Fruit fly (Drosophila melanogaster) whole organism, embryonic: ENCODE data around the gene CG12009.

Experiments
- BEAF-32 ChIP-seq: fragments of 200-800 bp; sonication (Bioruptor generic); optimal IDR thresholded peaks from 3 replicates; lab custom pipeline; 2017; ENCODE audit warnings: missing biosample characterization, missing genetic modification characterization, mild to moderate bottlenecking, moderate library complexity, missing genetic modification reagents
- CG10267 ChIP-seq: fragments of 200-800 bp; sonication (Bioruptor generic); optimal IDR thresholded peaks from 2 replicates; lab custom pipeline; 2018; ENCODE audit warnings: missing biosample characterization, mild to moderate bottlenecking, missing genetic modification characterization, moderate library complexity
- CG10366 ChIP-seq: fragments of 200-800 bp; sonication (Bioruptor generic); IDR thresholded peaks from 2 replicates; pipeline ENCODE4 v1.3.6; 2022; ENCODE audit warnings: missing biosample characterization, missing genetic modification characterization
- CG11456 ChIP-seq: fragments of 200-800 bp; sonication (Bioruptor generic); IDR thresholded peaks from 3 replicates; pipeline ENCODE4 v1.3.6; 2022; ENCODE audit warnings: missing biosample characterization, missing genetic modification characterization
- CG13296 ChIP-seq: fragments of 200-800 bp; sonication (Bioruptor generic); optimal IDR thresholded peaks from 3 replicates; lab custom pipeline; 2018; ENCODE audit warnings: missing biosample characterization, mild to moderate bottlenecking, missing genetic modification characterization
- CG13775 ChIP-seq: fragments of 200-800 bp; sonication (Bioruptor generic); optimal IDR thresholded peaks from 3 replicates; lab custom pipeline; 2017; ENCODE audit warnings: missing biosample characterization, mild to moderate bottlenecking, missing genetic modification characterization
- CG14710 ChIP-seq: fragments of 200-800 bp; sonication (Bioruptor generic); optimal IDR thresholded peaks from 3 replicates; lab custom pipeline; 2019; ENCODE audit warnings: missing biosample characterization, mild to moderate bottlenecking, missing genetic modification characterization, moderate library complexity
- CG15011 ChIP-seq: fragments of 200-800 bp; sonication (Bioruptor generic); optimal IDR thresholded peaks from 3 replicates; lab custom pipeline; 2018; ENCODE audit warnings: missing biosample characterization, mild to moderate bottlenecking, missing genetic modification characterization
- CG1647 ChIP-seq: fragments of 200-800 bp; sonication (Bioruptor generic); optimal IDR thresholded peaks from 3 replicates; lab custom pipeline; 2016; ENCODE audit warnings: missing biosample characterization, missing genetic modification characterization
- CG17359 ChIP-seq: fragments of 200-800 bp; sonication (Bioruptor generic); optimal IDR thresholded peaks from 3 replicates; lab custom pipeline; 2018; ENCODE audit warnings: missing biosample characterization, mild to moderate bottlenecking, missing genetic modification characterization, moderate library complexity
- CG17385 ChIP-seq: fragments of 200-800 bp; sonication (Bioruptor generic); optimal IDR thresholded peaks from 3 replicates; lab custom pipeline; 2018; ENCODE audit warnings: missing biosample characterization, mild to moderate bottlenecking, missing genetic modification characterization
- CG18619 ChIP-seq: fragments of 200-800 bp; sonication (Bioruptor generic); optimal IDR thresholded peaks from 3 replicates; lab custom pipeline; 2017; ENCODE audit warnings: missing biosample characterization, mild to moderate bottlenecking, missing genetic modification characterization
- CG2199 ChIP-seq: fragments of 200-800 bp; sonication (Bioruptor generic); IDR thresholded peaks from 3 replicates; pipeline ENCODE4 v1.3.6; 2022; ENCODE audit warnings: missing biosample characterization, missing genetic modification characterization
- CG3163 ChIP-seq: fragments of 200-800 bp; sonication (Bioruptor generic); optimal IDR thresholded peaks from 3 replicates; lab custom pipeline; 2016; ENCODE audit warnings: missing biosample characterization, missing genetic modification characterization
- CG34422 ChIP-seq: fragments of 200-800 bp; sonication (Bioruptor generic); IDR thresholded peaks from 3 replicates; pipeline ENCODE4 v1.3.6; 2022; ENCODE audit warnings: missing biosample characterization, missing genetic modification characterization
- CG4707 ChIP-seq: fragments of 200-800 bp; sonication (Bioruptor generic); optimal IDR thresholded peaks from 2 replicates; lab custom pipeline; 2018; ENCODE audit warnings: missing biosample characterization, mild to moderate bottlenecking, missing genetic modification characterization, moderate library complexity
- CG5953 ChIP-seq: fragments of 200-800 bp; sonication (Bioruptor generic); IDR thresholded peaks from 2 replicates; pipeline ENCODE4 v1.3.6; 2022; ENCODE audit warnings: missing biosample characterization, missing genetic modification characterization
- CG7556 ChIP-seq: fragments of 200-800 bp; sonication (Bioruptor generic); optimal IDR thresholded peaks from 2 replicates; lab custom pipeline; 2017; ENCODE audit warnings: missing biosample characterization, mild to moderate bottlenecking, missing genetic modification characterization
- CG8290 ChIP-seq, 3 experiments: fragments of 200-800 bp; sonication (Bioruptor generic); optimal IDR thresholded peaks; 2 replicates each; lab custom pipeline; 2016 to 2019; ENCODE audit warnings: missing biosample characterization in 3 of 3, missing genetic modification characterization in 3 of 3, mild to moderate bottlenecking in 2 of 3, moderate library complexity in 1 of 3
- CG9876 ChIP-seq: fragments of 200-800 bp; sonication (Bioruptor generic); optimal IDR thresholded peaks from 2 replicates; lab custom pipeline; 2016; ENCODE audit warnings: missing biosample characterization, missing genetic modification characterization
- CHES-1-like ChIP-seq: fragments of 200-800 bp; sonication (Bioruptor generic); optimal IDR thresholded peaks from 2 replicates; lab custom pipeline; 2016; ENCODE audit warnings: missing biosample characterization, missing genetic modification characterization
- D ChIP-seq, 2 experiments: fragments of 200-800 bp in 1 of 2; fragments of >200 bp in 1 of 2; sonication (Bioruptor generic) in 1 of 2; optimal IDR thresholded peaks; 2 replicates in 1 of 2; 3 replicates in 1 of 2; lab custom pipeline; 2017; ENCODE audit warnings: mild to moderate bottlenecking in 1 of 2, missing biosample characterization in 1 of 2, missing genetic modification characterization in 1 of 2, missing genetic modification reagents in 1 of 2
- Dek ChIP-seq: fragments of 200-800 bp; sonication (Bioruptor generic); optimal IDR thresholded peaks from 3 replicates; lab custom pipeline; 2019; ENCODE audit warnings: missing biosample characterization, mild to moderate bottlenecking, missing genetic modification characterization, moderate library complexity
- Dp ChIP-seq: fragments of 200-800 bp; sonication (Bioruptor generic); optimal IDR thresholded peaks from 2 replicates; lab custom pipeline; 2018; ENCODE audit warnings: missing biosample characterization, mild to moderate bottlenecking, missing genetic modification characterization, moderate library complexity
- E2f1 ChIP-seq: fragments of 200-800 bp; sonication (Bioruptor generic); IDR thresholded peaks from 2 replicates; pipeline ENCODE4 v1.3.6; 2022; ENCODE audit warnings: missing biosample characterization, missing genetic modification characterization
- Lhr ChIP-seq: fragments of 200-800 bp; sonication (Bioruptor generic); optimal IDR thresholded peaks from 3 replicates; lab custom pipeline; 2017; ENCODE audit warnings: mild to moderate bottlenecking, missing biosample characterization, missing genetic modification reagents, missing genetic modification characterization
- MTF-1 ChIP-seq: fragments of 200-800 bp; sonication (Bioruptor generic); optimal IDR thresholded peaks from 2 replicates; lab custom pipeline; 2018; ENCODE audit warnings: missing biosample characterization, mild to moderate bottlenecking, missing genetic modification characterization, borderline replicate concordance
- Ssrp ChIP-seq: fragments of 200-800 bp; sonication (Bioruptor generic); optimal IDR thresholded peaks from 2 replicates; lab custom pipeline; 2018; ENCODE audit warnings: missing biosample characterization, mild to moderate bottlenecking, missing genetic modification characterization, moderate library complexity
- TFAM ChIP-seq: fragments of 200-800 bp; sonication (Bioruptor generic); optimal IDR thresholded peaks from 2 replicates; lab custom pipeline; 2017; ENCODE audit warnings: missing biosample characterization, missing genetic modification characterization, inconsistent platforms
- Xrp1 ChIP-seq: fragments of 200-800 bp; sonication (Bioruptor generic); IDR thresholded peaks from 2 replicates; pipeline ENCODE4 v1.3.6; 2022; ENCODE audit warnings: missing biosample characterization, missing genetic modification characterization
- ab ChIP-seq: fragments of 200-800 bp; sonication (Bioruptor generic); optimal IDR thresholded peaks from 2 replicates; lab custom pipeline; 2016; ENCODE audit warnings: missing biosample characterization, missing genetic modification characterization
- az2 ChIP-seq: fragments of 200-800 bp; sonication (Bioruptor generic); optimal IDR thresholded peaks from 3 replicates; lab custom pipeline; 2016; ENCODE audit warnings: missing biosample characterization, missing genetic modification characterization
- ci ChIP-seq: fragments of 200-800 bp; sonication (Bioruptor generic); IDR thresholded peaks from 3 replicates; pipeline ENCODE4 v1.3.6; 2022; ENCODE audit warnings: missing biosample characterization, missing genetic modification characterization
- fd64A ChIP-seq: fragments of 200-800 bp; sonication (Bioruptor generic); optimal IDR thresholded peaks from 3 replicates; lab custom pipeline; 2018; ENCODE audit warnings: missing biosample characterization, mild to moderate bottlenecking, missing genetic modification characterization
- ken ChIP-seq: fragments of 200-800 bp; sonication (Bioruptor generic); IDR thresholded peaks from 3 replicates; pipeline ENCODE4 v1.3.6; 2022; ENCODE audit warnings: missing biosample characterization, missing genetic modification characterization
- luna ChIP-seq: fragments of 200-800 bp; sonication (Bioruptor generic); optimal IDR thresholded peaks from 2 replicates; lab custom pipeline; 2016; ENCODE audit warnings: missing biosample characterization, missing genetic modification characterization
- maf-S ChIP-seq: fragments of 200-800 bp; sonication (Bioruptor generic); optimal IDR thresholded peaks from 2 replicates; lab custom pipeline; 2016; ENCODE audit warnings: missing biosample characterization, missing genetic modification characterization
- phol ChIP-seq: fragments of 200-800 bp; sonication (Bioruptor generic); optimal IDR thresholded peaks from 3 replicates; lab custom pipeline; 2018; ENCODE audit warnings: missing biosample characterization, mild to moderate bottlenecking, missing genetic modification characterization, moderate library complexity
- pnt ChIP-seq: fragments of 200-800 bp; sonication (Bioruptor generic); optimal IDR thresholded peaks from 3 replicates; lab custom pipeline; 2016; ENCODE audit warnings: missing biosample characterization, missing genetic modification characterization
- prd ChIP-seq, 3 experiments: fragments of >200 bp in 2 of 3; fragments of 200-800 bp in 1 of 3; sonication (Bioruptor generic) in 1 of 3; optimal IDR thresholded peaks in 2 of 3; IDR thresholded peaks in 1 of 3; 2 replicates in 2 of 3; 3 replicates in 1 of 3; pipeline versions ENCODE4 v1.3.6 to Lab custom; 2017 to 2022; ENCODE audit warnings: missing biosample characterization in 1 of 3, missing genetic modification characterization in 1 of 3
- ranshi ChIP-seq: fragments of 200-800 bp; sonication (Bioruptor generic); IDR thresholded peaks from 2 replicates; pipeline ENCODE4 v1.3.6; 2022; ENCODE audit warnings: missing biosample characterization, missing genetic modification characterization
- tgo ChIP-seq: fragments of 200-800 bp; sonication (Bioruptor generic); IDR thresholded peaks from 3 replicates; pipeline ENCODE4 v1.3.6; 2022; ENCODE audit warnings: missing biosample characterization, missing genetic modification characterization
- tll ChIP-seq, 2 experiments: fragments of 200-800 bp in 1 of 2; fragments of >200 bp in 1 of 2; sonication (Bioruptor generic) in 1 of 2; optimal IDR thresholded peaks; 2 replicates each; lab custom pipeline; 2017 to 2019; ENCODE audit warnings: missing biosample characterization in 2 of 2, missing genetic modification characterization in 2 of 2, mild to moderate bottlenecking in 1 of 2, moderate library complexity in 1 of 2
- twi ChIP-seq: fragments of 200-800 bp; optimal IDR thresholded peaks from 2 replicates; lab custom pipeline; 2019; ENCODE audit warnings: missing biosample characterization, mild to moderate bottlenecking, missing genetic modification characterization, moderate library complexity
- wdn ChIP-seq: fragments of 200-800 bp; sonication (Bioruptor generic); IDR thresholded peaks from 2 replicates; pipeline ENCODE4 v1.3.6; 2022; ENCODE audit warnings: missing biosample characterization, missing genetic modification characterization
- zen ChIP-seq: fragments of 200-800 bp; sonication (Bioruptor generic); optimal IDR thresholded peaks from 3 replicates; lab custom pipeline; 2018; ENCODE audit warnings: missing biosample characterization, mild to moderate bottlenecking, missing genetic modification characterization, moderate library complexity

CG12009 gene

DNA sequence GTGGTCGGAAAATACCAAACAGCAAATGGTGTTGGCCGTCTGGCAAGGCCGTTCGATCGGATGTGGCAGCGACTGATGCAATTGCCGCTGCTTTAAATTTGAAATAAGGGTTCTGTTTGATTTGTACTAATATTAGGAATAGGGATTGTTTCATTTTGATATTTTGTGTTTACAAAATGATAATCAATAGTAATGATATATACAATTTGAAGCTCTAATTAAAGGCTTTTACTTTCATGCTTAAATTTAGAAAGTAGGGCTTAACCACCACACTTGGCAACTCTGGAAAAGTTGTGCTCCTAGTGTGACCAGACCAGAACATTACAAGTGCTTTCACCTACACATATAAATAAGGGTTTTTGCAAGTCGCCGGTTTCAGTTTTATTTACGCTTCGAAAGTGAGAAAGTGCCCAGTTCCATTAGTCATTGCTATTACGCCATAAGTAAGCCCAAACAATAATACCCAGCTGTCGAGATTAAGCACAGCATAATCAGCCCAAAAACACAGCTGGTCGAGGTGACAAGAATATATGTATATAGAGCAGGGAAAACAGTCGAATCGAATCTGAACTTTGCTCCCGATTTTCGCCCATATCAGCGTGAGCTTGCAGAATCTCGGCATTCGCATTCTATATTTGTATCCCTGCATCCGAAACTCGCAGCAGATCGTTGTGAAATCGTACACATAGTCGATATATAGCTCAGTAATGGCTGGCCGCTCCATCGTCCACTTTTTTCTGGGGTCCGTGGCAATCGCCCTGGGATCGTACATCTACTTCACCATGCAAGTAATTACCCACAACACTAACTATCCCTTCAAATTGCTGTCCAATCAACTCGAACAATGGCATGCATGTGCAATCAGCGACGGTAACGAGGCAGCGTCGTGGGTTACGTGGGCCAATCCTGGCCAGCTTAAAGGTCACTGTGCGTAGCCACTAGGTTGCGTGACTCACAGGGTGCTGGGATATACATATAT is 35.0 kb downstream of the CG12009 start, which contains the start of gene Gtpx (continued):
- TF ChIP-seq CG9876 (GFP tag; lab: Kevin White, UChicago): no peak
- no peak for TF ChIP-seq TFAM (GFP tag; lab: Kevin White, UChicago)
- no peak for TF ChIP-seq CG11456 (GFP tag; lab: Robert Waterston, UW)
- no peak for TF ChIP-seq D (optimal IDR thresholded peaks at IDR 0.05; lab: Kevin White, UChicago)
- TF ChIP-seq D (GFP tag; optimal IDR thresholded peaks at IDR 0.05; lab: Kevin White, UChicago): no peak
- TF ChIP-seq CG34422: 0 out of 3 replicates have a peak, but pooled peaks have one; percentile 20
- no peak for TF ChIP-seq CG1647 (GFP tag; lab: Kevin White, UChicago)
- TF ChIP-seq Dp: peak; percentile 80
- TF ChIP-seq zen (tag; lab: Kevin White, UChicago): peak; percentile 3
- peak; percentile 21; the same call in 1 of the 3 replicates for TF ChIP-seq ci (GFP tag; lab: Robert Waterston, UW)
- TF ChIP-seq phol (tag; lab: Kevin White, UChicago): peak; percentile 57
- no peak for TF ChIP-seq CG4707 (GFP tag; lab: Kevin White, UChicago)
- TF ChIP-seq CG5953 (GFP tag; lab: Robert Waterston, UW): no peak
- TF ChIP-seq Xrp1 (GFP tag; lab: Robert Waterston, UW): peak; percentile 33; the same call in 1 of the 2 replicates
- TF ChIP-seq ken (GFP tag; lab: Robert Waterston, UW): 0 out of 3 replicates have a peak, but pooled peaks have one; percentile 4
- TF ChIP-seq pnt (GFP tag; lab: Kevin White, UChicago): peak; percentile 22
- peak; percentile 30 for TF ChIP-seq az2
- peak; percentile 49 for TF ChIP-seq CG17385 (GFP tag; lab: Kevin White, UChicago)
- no peak for TF ChIP-seq CG2199
- no peak for TF ChIP-seq prd (optimal IDR thresholded peaks at IDR 0.05; lab: Kevin White, UChicago)
- peak; percentile 50; the same call in 1 of the 3 replicates for TF ChIP-seq prd (GFP tag; IDR thresholded peaks at IDR 0.05; lab: Robert Waterston, UW)
- TF ChIP-seq CG10267 (tag; lab: Kevin White, UChicago): peak; percentile 53
- no peak for TF ChIP-seq ranshi
- TF ChIP-seq ab (GFP tag; lab: Kevin White, UChicago): peak; percentile 6
- no peak for TF ChIP-seq tgo (GFP tag; lab: Robert Waterston, UW)
- peak; percentile 14 for TF ChIP-seq Ssrp (tag; lab: Kevin White, UChicago)
- peak; percentile 83 for TF ChIP-seq Lhr (GFP tag; lab: Kevin White, UChicago)
- TF ChIP-seq Dek (tag; lab: Kevin White, UChicago): peak; percentile 37
- TF ChIP-seq CG17359 (tag; lab: Kevin White, UChicago): peak; percentile 9
- no peak for TF ChIP-seq fd64A (GFP tag; lab: Kevin White, UChicago)
- TF ChIP-seq CG15011 (GFP tag; lab: Kevin White, UChicago): no peak
- peak in 1 of 2 experiments; percentile 8 for TF ChIP-seq tll (GFP tag; optimal IDR thresholded peaks at IDR 0.05; lab: Kevin White, UChicago)
- peak; percentile 23 for TF ChIP-seq twi (tag; lab: Kevin White, UChicago)
- TF ChIP-seq CHES-1-like: peak; percentile 61
- TF ChIP-seq E2f1 (GFP tag; lab: Robert Waterston, UW): no peak
- peak; percentile 69 for TF ChIP-seq BEAF-32 (GFP tag; lab: Kevin White, UChicago)
- TF ChIP-seq CG13775 (GFP tag; lab: Kevin White, UChicago): peak; percentile 48
- peak; percentile 44 for TF ChIP-seq maf-S
- no peak for TF ChIP-seq CG8290 (GFP tag; optimal IDR thresholded peaks at IDR 0.05; lab: Kevin White, UChicago)
- TF ChIP-seq CG8290 (tag; optimal IDR thresholded peaks at IDR 0.05; lab: Kevin White, UChicago): peak in 1 of 2 experiments; percentile 38
- no peak for TF ChIP-seq CG13296
- TF ChIP-seq CG18619 (GFP tag; lab: Kevin White, UChicago): peak; percentile 46
- peak; percentile 8 for TF ChIP-seq CG7556 (GFP tag; lab: Kevin White, UChicago)
- peak; percentile 65 for TF ChIP-seq CG14710 (tag; lab: Kevin White, UChicago)
- no peak for TF ChIP-seq MTF-1 (GFP tag; lab: Kevin White, UChicago)
- no peak; the same call in 1 of the 2 replicates for TF ChIP-seq CG10366 (GFP tag; lab: Robert Waterston, UW)
- TF ChIP-seq luna (GFP tag; lab: Kevin White, UChicago): no peak
- 0 out of 2 replicates have a peak, but pooled peaks have one; percentile 24 for TF ChIP-seq wdn (GFP tag; lab: Robert Waterston, UW)
- peak; percentile 21 for TF ChIP-seq CG3163 (GFP tag; lab: Kevin White, UChicago)
